Fruit fly (Drosophila melanogaster) S2 (cell line): ENCODE measurements around the gene emc.

ENCODE experiments used
- CG8478 ChIP-seq: fragments of >200 bp; optimal IDR thresholded peaks from 2 replicates; lab custom pipeline; 2018
- CTCF ChIP-seq, 2 experiments: fragments of >200 bp; optimal IDR thresholded peaks; 2 replicates each; lab custom pipeline; 2018

dm6 chr3L:724518-725341 is 24.5 kb upstream of the emc start:
- TF ChIP-seq CTCF (optimal IDR thresholded peaks at IDR 0.05; lab: Kevin White, UChicago) = no peak
- no peak for TF ChIP-seq CG8478 (lab: Kevin White, UChicago)
